Fruit fly (Drosophila melanogaster) whole organism, embryonic: Measurements from ENCODE around the gene corn.

ENCODE experiments used
- Atf-2 ChIP-seq: fragments of 200-800 bp; sonication (Bioruptor generic); optimal IDR thresholded peaks from 2 replicates; lab custom pipeline; 2016; ENCODE audit warnings: missing biosample characterization, missing genetic modification characterization
- Bdp1 ChIP-seq: fragments of 200-800 bp; sonication (Bioruptor generic); optimal IDR thresholded peaks from 3 replicates; lab custom pipeline; 2016; ENCODE audit warnings: missing biosample characterization, missing genetic modification characterization
- CG10654 ChIP-seq: fragments of 200-800 bp; sonication (Bioruptor generic); optimal IDR thresholded peaks from 2 replicates; lab custom pipeline; 2016; ENCODE audit warnings: missing biosample characterization, missing genetic modification characterization
- CG1233 ChIP-seq: fragments of 200-800 bp; sonication (Bioruptor generic); optimal IDR thresholded peaks from 4 replicates; lab custom pipeline; 2018; ENCODE audit warnings: missing biosample characterization, mild to moderate bottlenecking, missing genetic modification characterization
- CG13624 ChIP-seq: fragments of 200-800 bp; sonication (Bioruptor generic); optimal IDR thresholded peaks from 2 replicates; lab custom pipeline; 2016; ENCODE audit warnings: missing biosample characterization, missing genetic modification characterization
- CG15514 ChIP-seq: fragments of 200-800 bp; sonication (Bioruptor generic); optimal IDR thresholded peaks from 3 replicates; lab custom pipeline; 2017; ENCODE audit warnings: missing biosample characterization, missing genetic modification characterization, mild to moderate bottlenecking, moderate library complexity, missing genetic modification reagents
- CG17385 ChIP-seq: fragments of 200-800 bp; sonication (Bioruptor generic); optimal IDR thresholded peaks from 3 replicates; lab custom pipeline; 2018; ENCODE audit warnings: missing biosample characterization, mild to moderate bottlenecking, missing genetic modification characterization
- CG18476 ChIP-seq: fragments of 200-800 bp; sonication (Bioruptor generic); optimal IDR thresholded peaks from 2 replicates; lab custom pipeline; 2016; ENCODE audit warnings: missing biosample characterization, mild to moderate bottlenecking, missing genetic modification characterization
- CG2875 ChIP-seq: fragments of 200-800 bp; sonication (Bioruptor generic); optimal IDR thresholded peaks from 2 replicates; lab custom pipeline; 2017; ENCODE audit warnings: missing biosample characterization, mild to moderate bottlenecking, missing genetic modification characterization, missing genetic modification reagents
- CG31224 ChIP-seq: fragments of 200-800 bp; sonication (Bioruptor generic); IDR thresholded peaks from 2 replicates; pipeline ENCODE4 v1.3.6; 2022; ENCODE audit warnings: missing biosample characterization, missing genetic modification characterization
- CG32532 ChIP-seq: fragments of 200-800 bp; sonication (Bioruptor generic); IDR thresholded peaks from 2 replicates; pipeline ENCODE4 v1.3.6; 2022; ENCODE audit warnings: missing biosample characterization, missing genetic modification characterization
- CG4282 ChIP-seq: fragments of 200-800 bp; sonication (Bioruptor generic); optimal IDR thresholded peaks from 2 replicates; lab custom pipeline; 2016; ENCODE audit warnings: missing biosample characterization, missing genetic modification characterization
- CG4424 ChIP-seq: fragments of 200-800 bp; sonication (Bioruptor generic); optimal IDR thresholded peaks from 3 replicates; lab custom pipeline; 2016; ENCODE audit warnings: missing biosample characterization, missing genetic modification characterization
- CG4707 ChIP-seq: fragments of 200-800 bp; sonication (Bioruptor generic); optimal IDR thresholded peaks from 2 replicates; lab custom pipeline; 2018; ENCODE audit warnings: missing biosample characterization, mild to moderate bottlenecking, missing genetic modification characterization, moderate library complexity
- CG8765 ChIP-seq: fragments of 200-800 bp; sonication (Bioruptor generic); IDR thresholded peaks from 2 replicates; pipeline ENCODE4 v1.3.6; 2022; ENCODE audit warnings: missing biosample characterization, missing genetic modification characterization
- CG9609 ChIP-seq: fragments of 200-800 bp; sonication (Bioruptor generic); optimal IDR thresholded peaks from 3 replicates; lab custom pipeline; 2016; ENCODE audit warnings: missing biosample characterization, missing genetic modification characterization
- CG9797 ChIP-seq: fragments of 200-800 bp; sonication (Bioruptor generic); optimal IDR thresholded peaks from 3 replicates; lab custom pipeline; 2018; ENCODE audit warnings: missing biosample characterization, mild to moderate bottlenecking, missing genetic modification characterization
- CTCF ChIP-seq: fragments of 200-800 bp; sonication (Bioruptor generic); optimal IDR thresholded peaks from 2 replicates; lab custom pipeline; 2017; ENCODE audit warnings: missing biosample characterization, mild to moderate bottlenecking, missing genetic modification characterization, moderate library complexity
- Deaf1 ChIP-seq: fragments of 200-800 bp; optimal IDR thresholded peaks from 3 replicates; lab custom pipeline; 2019; ENCODE audit warnings: missing biosample characterization, mild to moderate bottlenecking, missing genetic modification characterization, moderate library complexity
- Eip74EF ChIP-seq, 2 experiments: fragments of 200-800 bp in 1 of 2; fragments of >200 bp in 1 of 2; sonication (Bioruptor generic) in 1 of 2; optimal IDR thresholded peaks; 2 replicates each; lab custom pipeline; 2017 to 2019; ENCODE audit warnings: missing biosample characterization in 2 of 2, missing genetic modification characterization in 2 of 2, mild to moderate bottlenecking in 1 of 2, moderate library complexity in 1 of 2
- Ets65A ChIP-seq: fragments of 200-800 bp; sonication (Bioruptor generic); peaks from one replicate; lab custom pipeline; 2016; ENCODE audit warnings: missing biosample characterization, missing genetic modification characterization
- GATAe ChIP-seq: fragments of 200-800 bp; sonication (Bioruptor generic); conservative IDR thresholded peaks from 2 replicates; pipeline ENCODE4 v1.3.6; 2022; ENCODE audit warnings: missing biosample characterization, missing genetic modification characterization
- H15 ChIP-seq: fragments of 200-800 bp; sonication (Bioruptor generic); IDR thresholded peaks from 3 replicates; pipeline ENCODE4 v1.3.6; 2022; ENCODE audit warnings: missing biosample characterization, missing genetic modification characterization
- Hand ChIP-seq: fragments of 200-800 bp; sonication (Bioruptor generic); optimal IDR thresholded peaks from 2 replicates; lab custom pipeline; 2017; ENCODE audit warnings: mild to moderate bottlenecking, missing biosample characterization, missing genetic modification reagents, missing genetic modification characterization
- Hey ChIP-seq: fragments of 200-800 bp; sonication (Bioruptor generic); optimal IDR thresholded peaks from 3 replicates; lab custom pipeline; 2018; ENCODE audit warnings: missing biosample characterization, mild to moderate bottlenecking, missing genetic modification characterization
- Hr51 ChIP-seq, 2 experiments: fragments of 200-800 bp; sonication (Bioruptor generic); optimal IDR thresholded peaks; 2 replicates in 1 of 2; 3 replicates in 1 of 2; lab custom pipeline; 2016 to 2018; ENCODE audit warnings: missing biosample characterization in 2 of 2, missing genetic modification characterization in 2 of 2, mild to moderate bottlenecking in 1 of 2, moderate library complexity in 1 of 2
- Lim3 ChIP-seq: fragments of 200-800 bp; sonication (Bioruptor generic); IDR thresholded peaks from 2 replicates; pipeline ENCODE4 v1.3.6; 2022; ENCODE audit warnings: missing biosample characterization, missing genetic modification characterization
- Mrtf ChIP-seq: fragments of 200-800 bp; sonication (Bioruptor generic); IDR thresholded peaks from 3 replicates; pipeline ENCODE4 v1.3.6; 2022; ENCODE audit warnings: missing biosample characterization, missing genetic modification characterization
- Nf-YB ChIP-seq: fragments of 200-800 bp; sonication (Bioruptor generic); optimal IDR thresholded peaks from 3 replicates; lab custom pipeline; 2019; ENCODE audit warnings: missing biosample characterization, mild to moderate bottlenecking, missing genetic modification characterization, moderate library complexity
- Oaz ChIP-seq: fragments of 200-800 bp; sonication (Bioruptor generic); IDR thresholded peaks from 2 replicates; pipeline ENCODE4 v1.3.6; 2022; ENCODE audit warnings: missing biosample characterization, missing genetic modification characterization
- Sox100B ChIP-seq: fragments of 200-800 bp; sonication (Bioruptor generic); optimal IDR thresholded peaks from 3 replicates; lab custom pipeline; 2018; ENCODE audit warnings: missing biosample characterization, mild to moderate bottlenecking, missing genetic modification characterization
- Sry-δ ChIP-seq: fragments of 200-800 bp; sonication (Bioruptor generic); optimal IDR thresholded peaks from 2 replicates; lab custom pipeline; 2016; ENCODE audit warnings: missing biosample characterization, missing genetic modification characterization
- Tbp ChIP-seq: fragments of >200 bp; optimal IDR thresholded peaks from 2 replicates; lab custom pipeline; 2018; ENCODE audit warnings: missing biosample characterization, missing genetic modification characterization
- Trl ChIP-seq, 3 experiments: fragments of >200 bp in 2 of 3; fragments of 200-800 bp in 1 of 3; sonication (Bioruptor generic) in 1 of 3; optimal IDR thresholded peaks; 2 replicates in 1 of 3; 3 replicates in 2 of 3; lab custom pipeline; 2016 to 2017; ENCODE audit warnings: missing biosample characterization in 1 of 3, missing genetic modification characterization in 1 of 3
- cg ChIP-seq: fragments of 200-800 bp; sonication (Bioruptor generic); optimal IDR thresholded peaks from 3 replicates; lab custom pipeline; 2019; ENCODE audit warnings: missing biosample characterization, mild to moderate bottlenecking, missing genetic modification characterization, moderate library complexity
- crol ChIP-seq: fragments of 200-800 bp; sonication (Bioruptor generic); IDR thresholded peaks from 2 replicates; pipeline ENCODE4 v1.3.6; 2022; ENCODE audit warnings: missing biosample characterization, missing genetic modification characterization
- da ChIP-seq: fragments of 200-800 bp; sonication (Bioruptor generic); optimal IDR thresholded peaks from 2 replicates; lab custom pipeline; 2016; ENCODE audit warnings: missing biosample characterization, missing genetic modification characterization
- dpn ChIP-seq, 2 experiments: fragments of 200-800 bp; sonication (Bioruptor generic); optimal IDR thresholded peaks; 3 replicates each; lab custom pipeline; 2016; ENCODE audit warnings: missing biosample characterization in 2 of 2, missing genetic modification characterization in 2 of 2
- fd64A ChIP-seq: fragments of 200-800 bp; sonication (Bioruptor generic); optimal IDR thresholded peaks from 3 replicates; lab custom pipeline; 2018; ENCODE audit warnings: missing biosample characterization, mild to moderate bottlenecking, missing genetic modification characterization
- jumu ChIP-seq: fragments of 200-800 bp; sonication (Bioruptor generic); optimal IDR thresholded peaks from 3 replicates; lab custom pipeline; 2016; ENCODE audit warnings: missing biosample characterization, missing genetic modification characterization
- luna ChIP-seq: fragments of 200-800 bp; sonication (Bioruptor generic); optimal IDR thresholded peaks from 2 replicates; lab custom pipeline; 2016; ENCODE audit warnings: missing biosample characterization, missing genetic modification characterization
- nmo ChIP-seq: fragments of 200-800 bp; sonication (Bioruptor generic); optimal IDR thresholded peaks from 2 replicates; lab custom pipeline; 2018; ENCODE audit warnings: missing biosample characterization, mild to moderate bottlenecking, missing genetic modification characterization, moderate library complexity
- oc ChIP-seq: fragments of 200-800 bp; sonication (Bioruptor generic); optimal IDR thresholded peaks from 2 replicates; lab custom pipeline; 2018; ENCODE audit warnings: missing biosample characterization, mild to moderate bottlenecking, missing genetic modification characterization, moderate library complexity
- org-1 ChIP-seq: fragments of 200-800 bp; sonication (Bioruptor generic); optimal IDR thresholded peaks from 2 replicates; lab custom pipeline; 2017; ENCODE audit warnings: missing biosample characterization, missing genetic modification characterization
- peb ChIP-seq: fragments of 200-800 bp; sonication (Bioruptor generic); IDR thresholded peaks from 2 replicates; pipeline ENCODE4 v1.3.6; 2022; ENCODE audit warnings: missing biosample characterization, missing genetic modification characterization
- pros ChIP-seq: fragments of 200-800 bp; sonication (Bioruptor generic); optimal IDR thresholded peaks from 3 replicates; lab custom pipeline; 2019; ENCODE audit warnings: missing biosample characterization, mild to moderate bottlenecking, missing genetic modification characterization, moderate library complexity
- ro ChIP-seq: fragments of 200-800 bp; sonication (Bioruptor generic); IDR thresholded peaks from 2 replicates; pipeline ENCODE4 v1.3.6; 2022; ENCODE audit warnings: missing biosample characterization, missing genetic modification characterization
- so ChIP-seq: fragments of 200-800 bp; sonication (Bioruptor generic); IDR thresholded peaks from 3 replicates; pipeline ENCODE4 v1.3.6; 2022; ENCODE audit warnings: missing biosample characterization, missing genetic modification characterization
- wdn ChIP-seq: fragments of 200-800 bp; sonication (Bioruptor generic); IDR thresholded peaks from 2 replicates; pipeline ENCODE4 v1.3.6; 2022; ENCODE audit warnings: missing biosample characterization, missing genetic modification characterization
- zen2 ChIP-seq: fragments of 200-800 bp; sonication (Bioruptor generic); IDR thresholded peaks from 3 replicates; pipeline ENCODE4 v1.3.6; 2022; ENCODE audit warnings: missing biosample characterization, missing genetic modification characterization; ENCODE audit not compliant: partially characterized antibody
- zfh2 ChIP-seq: fragments of 200-800 bp; sonication (Bioruptor generic); optimal IDR thresholded peaks from 2 replicates; lab custom pipeline; 2016; ENCODE audit warnings: missing biosample characterization, missing genetic modification characterization

corn gene

dm6 chr3L:7125289-7125955 is 31.5 kb downstream of the corn start, which contains the start of the genes msl-3 and BBS1 (continued):
- TF ChIP-seq zen2 (GFP tag; lab: Robert Waterston, UW) (peak; percentile 22; the same call in 1 of the 3 replicates), Tbp (no peak), pros (GFP tag; lab: Kevin White, UChicago) (no peak), Hand (GFP tag; lab: Kevin White, UChicago) (no peak), Atf-2 (GFP tag; lab: Kevin White, UChicago) (no peak), CG31224 (no peak), nmo (GFP tag; lab: Kevin White, UChicago) (peak; percentile 55), Eip74EF (GFP tag; optimal IDR thresholded peaks at IDR 0.05; lab: Kevin White, UChicago) (no peak), CTCF (peak; percentile 4), Sox100B (no peak), zfh2 (no peak), Hr51 (GFP tag; optimal IDR thresholded peaks at IDR 0.05; lab: Kevin White, UChicago) (no peak), Bdp1 (GFP tag; lab: Kevin White, UChicago) (no peak), CG13624 (GFP tag; lab: Kevin White, UChicago) (no peak), CG8765 (GFP tag; lab: Robert Waterston, UW) (no peak), CG17385 (no peak), CG1233 (GFP tag; lab: Kevin White, UChicago) (no peak), Hey (tag; lab: Kevin White, UChicago) (no peak), Nf-YB (GFP tag; lab: Kevin White, UChicago) (no peak), CG9609 (GFP tag; lab: Kevin White, UChicago) (no peak), Trl (optimal IDR thresholded peaks at IDR 0.05; lab: Kevin White, UChicago) (no peak), Trl (GFP tag; optimal IDR thresholded peaks at IDR 0.05; lab: Kevin White, UChicago) (no peak), GATAe (no peak), dpn (GFP tag; optimal IDR thresholded peaks at IDR 0.05; lab: Kevin White, UChicago) (no peak), Mrtf (GFP tag; lab: Robert Waterston, UW) (no peak), CG15514 (GFP tag; lab: Kevin White, UChicago) (peak; percentile 76), oc (no peak), CG32532 (no peak), ro (GFP tag; lab: Robert Waterston, UW) (no peak), CG9797 (GFP tag; lab: Kevin White, UChicago) (peak; percentile 86), org-1 (GFP tag; lab: Kevin White, UChicago) (no peak), CG4707 (GFP tag; lab: Kevin White, UChicago) (no peak), da (GFP tag; lab: Kevin White, UChicago) (no peak), luna (GFP tag; lab: Kevin White, UChicago) (no peak), Deaf1 (tag; lab: Kevin White, UChicago) (no peak), CG18476 (GFP tag; lab: Kevin White, UChicago) (no peak), CG2875 (GFP tag; lab: Kevin White, UChicago) (no peak), crol (GFP tag; lab: Robert Waterston, UW) (no peak), fd64A (no peak), CG10654 (GFP tag; lab: Kevin White, UChicago) (no peak), jumu (GFP tag; lab: Kevin White, UChicago) (no peak), H15 (GFP tag; lab: Robert Waterston, UW) (no peak), CG4282 (no peak), Lim3 (GFP tag; lab: Robert Waterston, UW) (no peak), Sry-δ (peak; percentile 97), peb (GFP tag; lab: Robert Waterston, UW) (no peak), CG4424 (GFP tag; lab: Kevin White, UChicago) (no peak), so (GFP tag; lab: Robert Waterston, UW) (no peak), Oaz (GFP tag; lab: Robert Waterston, UW) (no peak), Ets65A (no peak), wdn (GFP tag; lab: Robert Waterston, UW) (no peak), cg (peak; percentile 90)
